Worm (Caenorhabditis elegans) whole organism, L2 larva: ENCODE results near the gene ugt-18.
A peak's percentile ranks its signal among the peaks of the same experiment; 100 is the strongest.

Source experiments
- C34F6.9 ChIP-seq: fragments of 150-350 bp; optimal IDR thresholded peaks from 2 replicates; lab custom pipeline; 2014; ENCODE audit warnings: missing biosample characterization, missing genetic modification characterization
- F13H6.1 ChIP-seq: sonication (generic microtip); optimal IDR thresholded peaks from 2 replicates; lab custom pipeline; 2016; ENCODE audit warnings: missing genetic modification characterization, missing compliant biosample characterization
- R02D3.7 ChIP-seq: fragments of 150-350 bp; optimal IDR thresholded peaks from 2 replicates; lab custom pipeline; 2014; ENCODE audit warnings: missing biosample characterization, missing genetic modification characterization
- Y55F3AM.14 ChIP-seq: fragments of 200-800 bp; sonication (Bioruptor generic); optimal IDR thresholded peaks from 2 replicates; lab custom pipeline; 2018; ENCODE audit warnings: mild to moderate bottlenecking, missing genetic modification characterization, missing compliant biosample characterization
- ZK546.5 ChIP-seq: sonication (generic microtip); optimal IDR thresholded peaks from 2 replicates; lab custom pipeline; 2017; ENCODE audit warnings: missing biosample characterization, missing genetic modification characterization
- alr-1 ChIP-seq: fragments of 150-350 bp; optimal IDR thresholded peaks from 2 replicates; lab custom pipeline; 2014; ENCODE audit warnings: missing biosample characterization, missing genetic modification characterization
- aly-2 ChIP-seq: fragments of 150-350 bp; optimal IDR thresholded peaks from 2 replicates; lab custom pipeline; 2014; ENCODE audit warnings: missing biosample characterization, missing genetic modification characterization
- ama-1 ChIP-seq: fragments of 150-350 bp; optimal IDR thresholded peaks from 2 replicates; lab custom pipeline; 2018; ENCODE audit warnings: inconsistent platforms
- ceh-16 ChIP-seq: fragments of 150-350 bp; optimal IDR thresholded peaks from 2 replicates; lab custom pipeline; 2014; ENCODE audit warnings: missing biosample characterization, missing genetic modification characterization
- ceh-82 ChIP-seq: fragments of 150-350 bp; optimal IDR thresholded peaks from 2 replicates; lab custom pipeline; 2014; ENCODE audit warnings: missing biosample characterization, missing genetic modification characterization
- crh-2 ChIP-seq: sonication (generic microtip); optimal IDR thresholded peaks from 2 replicates; lab custom pipeline; 2017; ENCODE audit warnings: missing biosample characterization, missing genetic modification characterization
- dmd-4 ChIP-seq: sonication (generic microtip); optimal IDR thresholded peaks from 2 replicates; lab custom pipeline; 2017; ENCODE audit warnings: missing biosample characterization, missing genetic modification characterization
- elt-3 ChIP-seq: sonication (generic microtip); optimal IDR thresholded peaks from 2 replicates; lab custom pipeline; 2017; ENCODE audit warnings: missing biosample characterization, missing genetic modification characterization
- fos-1 ChIP-seq: fragments of 150-350 bp; optimal IDR thresholded peaks from 2 replicates; lab custom pipeline; 2014; ENCODE audit warnings: missing biosample characterization, missing genetic modification characterization
- gmeb-1 ChIP-seq: fragments of 150-350 bp; optimal IDR thresholded peaks from 2 replicates; lab custom pipeline; 2014; ENCODE audit warnings: missing biosample characterization, missing genetic modification characterization
- lin-11 ChIP-seq: fragments of 150-350 bp; sonication (generic microtip); optimal IDR thresholded peaks from 2 replicates; lab custom pipeline; 2014; ENCODE audit warnings: missing biosample characterization, missing genetic modification characterization, inconsistent platforms, mixed read lengths
- lin-13 ChIP-seq: fragments of 150-350 bp; optimal IDR thresholded peaks from 2 replicates; lab custom pipeline; 2014; ENCODE audit warnings: missing biosample characterization, missing genetic modification reagents, missing genetic modification characterization
- lsy-2 ChIP-seq, 2 experiments: fragments of 150-350 bp in 1 of 2; sonication (generic microtip) in 1 of 2; optimal IDR thresholded peaks; 2 replicates each; lab custom pipeline; 2014 to 2017; ENCODE audit warnings: missing biosample characterization in 2 of 2, missing genetic modification characterization in 2 of 2
- mab-5 ChIP-seq: fragments of 150-350 bp; optimal IDR thresholded peaks from 2 replicates; lab custom pipeline; 2014; ENCODE audit warnings: missing biosample characterization, missing genetic modification characterization
- mbf-1 ChIP-seq: sonication (generic microtip); optimal IDR thresholded peaks from 2 replicates; lab custom pipeline; 2017; ENCODE audit warnings: missing biosample characterization, missing genetic modification characterization
- mdl-1 ChIP-seq, 2 experiments: fragments of 150-350 bp in 1 of 2; sonication (generic microtip) in 1 of 2; optimal IDR thresholded peaks; 2 replicates each; lab custom pipeline; 2017; ENCODE audit warnings: missing biosample characterization in 2 of 2, missing genetic modification characterization in 2 of 2
- nhr-10 ChIP-seq: sonication (generic microtip); optimal IDR thresholded peaks from 2 replicates; lab custom pipeline; 2017; ENCODE audit warnings: missing biosample characterization, missing genetic modification characterization
- nhr-11 ChIP-seq: fragments of 150-350 bp; optimal IDR thresholded peaks from 2 replicates; lab custom pipeline; 2014; ENCODE audit warnings: missing biosample characterization, missing genetic modification characterization
- nhr-12 ChIP-seq: fragments of 150-350 bp; optimal IDR thresholded peaks from 2 replicates; lab custom pipeline; 2014; ENCODE audit warnings: missing biosample characterization, missing genetic modification characterization
- nhr-129 ChIP-seq: fragments of 150-350 bp; optimal IDR thresholded peaks from 2 replicates; lab custom pipeline; 2014; ENCODE audit warnings: missing biosample characterization, missing genetic modification characterization
- nhr-21 ChIP-seq: fragments of 150-350 bp; optimal IDR thresholded peaks from 2 replicates; lab custom pipeline; 2014; ENCODE audit warnings: missing biosample characterization, missing genetic modification characterization
- nhr-23 ChIP-seq: fragments of 150-350 bp; optimal IDR thresholded peaks from 2 replicates; lab custom pipeline; 2014; ENCODE audit warnings: missing biosample characterization, missing genetic modification reagents, missing genetic modification characterization
- nhr-237 ChIP-seq: fragments of 150-350 bp; optimal IDR thresholded peaks from 2 replicates; lab custom pipeline; 2014; ENCODE audit warnings: missing biosample characterization, missing genetic modification characterization
- nhr-6 ChIP-seq: fragments of 150-350 bp; optimal IDR thresholded peaks from 2 replicates; lab custom pipeline; 2014; ENCODE audit warnings: missing biosample characterization, missing genetic modification characterization
- nhr-77 ChIP-seq: fragments of 150-350 bp; optimal IDR thresholded peaks from 2 replicates; lab custom pipeline; 2014; ENCODE audit warnings: missing biosample characterization, missing genetic modification characterization
- sem-4 ChIP-seq: fragments of 150-350 bp; optimal IDR thresholded peaks from 2 replicates; lab custom pipeline; 2014; ENCODE audit warnings: missing biosample characterization, missing genetic modification reagents, missing genetic modification characterization
- skn-1 ChIP-seq: sonication (generic microtip); optimal IDR thresholded peaks from 2 replicates; lab custom pipeline; 2017; ENCODE audit warnings: missing biosample characterization, missing genetic modification characterization
- sma-3 ChIP-seq: sonication (generic microtip); optimal IDR thresholded peaks from 2 replicates; lab custom pipeline; 2016; ENCODE audit warnings: missing genetic modification reagents, missing genetic modification characterization, missing compliant biosample characterization
- sma-9 ChIP-seq, 2 experiments: fragments of 150-350 bp in 1 of 2; sonication (generic microtip) in 1 of 2; optimal IDR thresholded peaks; 2 replicates each; lab custom pipeline; 2014 to 2016; ENCODE audit warnings: missing genetic modification characterization in 2 of 2, mild to moderate bottlenecking in 1 of 2, missing biosample characterization in 1 of 2, missing compliant biosample characterization in 1 of 2, missing genetic modification reagents in 1 of 2, moderate library complexity in 1 of 2
- unc-39 ChIP-seq: fragments of 150-350 bp; optimal IDR thresholded peaks from 2 replicates; lab custom pipeline; 2014; ENCODE audit warnings: missing biosample characterization, missing genetic modification characterization
- unc-62 ChIP-seq: fragments of 150-350 bp; optimal IDR thresholded peaks from 2 replicates; lab custom pipeline; 2014; ENCODE audit warnings: missing biosample characterization, missing genetic modification reagents, missing genetic modification characterization
- ztf-4 ChIP-seq: fragments of 150-350 bp; optimal IDR thresholded peaks from 2 replicates; lab custom pipeline; 2014; ENCODE audit warnings: missing biosample characterization, missing genetic modification characterization

The ugt-18 gene

DNA sequence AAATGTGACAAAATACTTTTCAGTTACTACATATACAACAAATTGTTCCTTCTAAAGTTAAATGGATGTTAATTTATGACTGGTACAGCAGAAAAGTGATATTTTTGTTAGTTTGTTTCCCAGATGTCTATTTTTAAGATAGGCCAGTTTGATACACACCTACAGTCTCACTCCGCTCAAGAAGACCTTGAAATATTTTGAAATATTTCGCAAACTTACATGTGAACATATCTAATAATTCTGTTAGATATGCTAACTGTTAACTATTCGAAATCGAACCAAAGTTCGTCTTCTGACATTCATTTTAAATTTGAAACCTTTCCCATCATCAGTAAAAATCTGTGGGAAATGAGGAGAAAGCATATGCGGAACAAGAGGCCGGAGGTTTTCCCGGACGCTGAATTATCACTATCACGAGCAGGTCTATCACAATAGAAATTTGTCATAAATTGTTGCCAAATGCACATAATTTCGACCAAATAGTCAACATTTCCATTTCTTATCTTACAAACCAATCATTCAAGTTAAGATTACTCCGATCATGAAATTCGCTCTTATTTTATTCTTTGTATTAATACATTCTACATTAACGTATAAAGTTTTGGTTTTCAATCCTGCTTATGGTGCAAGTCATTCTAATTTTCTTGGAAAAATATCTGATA lies at the start of gene ugt-18, which contains the start of gene ZC443.4:
TSS of gene ugt-18 (plus strand) at position 469 of the 662 bp plus-strand sequence.
TSS of gene ZC443.4 (minus strand) at position 95 of the 662 bp plus-strand sequence.
- TF ChIP-seq nhr-237 (tag; lab: Kevin White, UChicago) = no peak
- TF ChIP-seq R02D3.7 (tag; lab: Kevin White, UChicago) = no peak
- TF ChIP-seq nhr-129 (tag; lab: Kevin White, UChicago) = peak; percentile 57
- peak; percentile 54 for TF ChIP-seq fos-1
- TF ChIP-seq mab-5 = no peak

DNA sequence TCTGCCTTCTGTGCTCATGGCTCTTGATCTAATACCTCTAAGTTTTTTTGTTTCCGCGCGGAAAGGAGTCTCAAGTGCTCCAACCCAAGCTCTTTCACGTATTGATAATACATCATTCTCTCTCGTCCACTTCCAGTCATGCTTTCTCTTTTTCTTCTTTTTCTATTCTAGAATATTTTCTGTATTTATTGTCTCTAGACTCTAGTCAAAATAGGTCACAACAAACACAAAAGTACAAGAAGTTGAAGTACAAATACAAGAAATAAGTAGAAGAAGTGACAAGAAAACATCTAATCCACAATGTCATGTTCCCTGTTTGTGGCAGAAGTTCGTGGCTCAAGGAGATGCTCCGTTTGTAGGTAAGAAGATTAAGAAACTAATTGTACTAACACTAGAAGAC lies 46.8 kb upstream of the ugt-18 start, which contains the start of gene ZC455.1:
TSS of gene ZC455.1 (plus strand) at position 301 of the 400 bp plus-strand sequence.
- TF ChIP-seq nhr-10 = no peak
- TF ChIP-seq Y55F3AM.14 (GFP tag; lab: Kevin White, UChicago) = no peak

DNA sequence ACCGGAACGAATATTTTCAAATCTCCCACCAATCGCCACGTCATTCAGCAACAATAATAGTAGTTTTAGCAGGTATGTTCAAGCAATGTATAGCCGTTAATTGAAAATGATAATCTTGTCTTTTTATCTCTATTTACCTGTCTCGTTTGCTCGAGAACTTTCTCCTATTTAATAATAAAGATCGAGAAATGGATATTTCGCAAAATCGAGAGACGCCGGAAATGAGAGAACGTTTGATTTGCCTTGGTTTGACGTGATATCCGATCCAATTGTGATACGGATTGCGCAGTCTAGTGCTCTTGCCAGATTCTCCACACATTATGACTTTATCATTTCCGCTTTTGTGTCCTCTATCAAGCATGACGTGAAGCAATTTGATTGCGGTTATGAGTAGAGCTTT lies 46.2 kb upstream of the ugt-18 start:
- no peak for TF ChIP-seq nhr-11 (tag; lab: Kevin White, UChicago)
- no peak for TF ChIP-seq nhr-77 (tag; lab: Kevin White, UChicago)
- no peak for TF ChIP-seq sem-4 (tag; lab: Kevin White, UChicago)
- TF ChIP-seq unc-62 (GFP tag; lab: Kevin White, UChicago) = no peak
- no peak for TF ChIP-seq ceh-16 (tag; lab: Kevin White, UChicago)
- no peak for TF ChIP-seq gmeb-1 (tag; lab: Kevin White, UChicago)
- no peak for TF ChIP-seq mdl-1 (tag; optimal IDR thresholded peaks at IDR 0.05; lab: Kevin White, UChicago)
- no peak for TF ChIP-seq elt-3 (tag; lab: Kevin White, UChicago)
- no peak for TF ChIP-seq nhr-129 (tag; lab: Kevin White, UChicago)
- no peak for TF ChIP-seq fos-1
- TF ChIP-seq aly-2 (tag; lab: Kevin White, UChicago) = no peak
- no peak for TF ChIP-seq C34F6.9
- no peak for TF ChIP-seq dmd-4 (tag; lab: Kevin White, UChicago)
- TF ChIP-seq nhr-21 = no peak
- no peak for TF ChIP-seq mab-5
- TF ChIP-seq lin-11 (tag; lab: Kevin White, UChicago) = no peak
- TF ChIP-seq nhr-23 (tag; lab: Kevin White, UChicago) = no peak
- TF ChIP-seq ZK546.5 = no peak
- no peak for TF ChIP-seq Y55F3AM.14 (GFP tag; lab: Kevin White, UChicago)

- TF ChIP-seq alr-1 (tag; lab: Kevin White, UChicago) (no peak), unc-39 (no peak), lsy-2 (tag; optimal IDR thresholded peaks at IDR 0.05; lab: Kevin White, UChicago) (peak in 1 of 2 experiments; percentile 5), Y55F3AM.14 (GFP tag; lab: Kevin White, UChicago) (no peak), mdl-1 (tag; optimal IDR thresholded peaks at IDR 0.05; lab: Kevin White, UChicago) (no peak), nhr-21 (no peak), C34F6.9 (peak; percentile 38), gmeb-1 (tag; lab: Kevin White, UChicago) (peak; percentile 39), sem-4 (tag; lab: Kevin White, UChicago) (no peak), fos-1 (peak; percentile 45), nhr-12 (tag; lab: Kevin White, UChicago) (no peak), lin-13 (GFP tag; lab: Kevin White, UChicago) (peak; percentile 18), skn-1 (tag; lab: Kevin White, UChicago) (no peak), crh-2 (tag; lab: Kevin White, UChicago) (peak; percentile 18), F13H6.1 (tag; lab: Kevin White, UChicago) (peak; percentile 10), nhr-77 (tag; lab: Kevin White, UChicago) (no peak), sma-3 (GFP tag; lab: Kevin White, UChicago) (peak; percentile 49), sma-9 (GFP tag; optimal IDR thresholded peaks at IDR 0.05; lab: Kevin White, UChicago) (peak; percentile 53), sma-9 (tag; optimal IDR thresholded peaks at IDR 0.05; lab: Kevin White, UChicago) (no peak), nhr-129 (tag; lab: Kevin White, UChicago) (peak; percentile 70)
These were observed 39.8 kb upstream of the ugt-18 start for ce11 chrV:12780248-12780647.

ce11 chrV:12784861-12785260 lies 35.2 kb upstream of the ugt-18 start, which contains the start of gene sre-20:
Gene sre-20 (minus strand): TSS chrV:12784961.
- TF ChIP-seq dmd-4 (tag; lab: Kevin White, UChicago) (no peak), nhr-23 (tag; lab: Kevin White, UChicago) (no peak), F13H6.1 (tag; lab: Kevin White, UChicago) (no peak), ztf-4 (tag; lab: Kevin White, UChicago) (no peak), mbf-1 (tag; lab: Kevin White, UChicago) (no peak), nhr-6 (tag; lab: Kevin White, UChicago) (no peak), lin-13 (GFP tag; lab: Kevin White, UChicago) (no peak), unc-62 (GFP tag; lab: Kevin White, UChicago) (no peak), elt-3 (tag; lab: Kevin White, UChicago) (no peak), fos-1 (no peak), sem-4 (tag; lab: Kevin White, UChicago) (no peak), ceh-82 (tag; lab: Kevin White, UChicago) (no peak), aly-2 (tag; lab: Kevin White, UChicago) (no peak), ama-1 (lab: Kevin White, UChicago) (no peak)
